Fruit fly (Drosophila melanogaster) whole organism, prepupa: ENCODE results near the gene Sfxn2.

ENCODE experiments used
- Blimp-1 ChIP-seq: fragments of 200-800 bp; sonication (Bioruptor generic); optimal IDR thresholded peaks from 3 replicates; lab custom pipeline; 2017; ENCODE audit warnings: missing biosample characterization, missing genetic modification characterization, mild to moderate bottlenecking, moderate library complexity, missing genetic modification reagents
- CG10631 ChIP-seq: fragments of 200-800 bp; sonication (Bioruptor generic); optimal IDR thresholded peaks from 2 replicates; lab custom pipeline; 2016; ENCODE audit warnings: missing biosample characterization, missing genetic modification characterization
- CG11902 ChIP-seq: fragments of 200-800 bp; sonication (Bioruptor generic); optimal IDR thresholded peaks from 3 replicates; lab custom pipeline; 2016; ENCODE audit warnings: missing biosample characterization, missing genetic modification characterization
- CG15336 ChIP-seq: fragments of 200-800 bp; sonication (Bioruptor generic); IDR thresholded peaks from 2 replicates; pipeline ENCODE4 v1.3.6; 2022; ENCODE audit warnings: missing biosample characterization, missing genetic modification characterization
- CG1621 ChIP-seq: fragments of 200-800 bp; sonication (Bioruptor generic); optimal IDR thresholded peaks from 3 replicates; lab custom pipeline; 2018; ENCODE audit warnings: missing biosample characterization, mild to moderate bottlenecking, missing genetic modification characterization
- CG16779 ChIP-seq: fragments of 200-800 bp; sonication (Bioruptor generic); optimal IDR thresholded peaks from 3 replicates; lab custom pipeline; 2017; ENCODE audit warnings: missing biosample characterization, mild to moderate bottlenecking, missing genetic modification characterization
- CG3032 ChIP-seq: fragments of 200-800 bp; optimal IDR thresholded peaks from 2 replicates; lab custom pipeline; 2019; ENCODE audit warnings: missing biosample characterization, mild to moderate bottlenecking, missing genetic modification characterization, moderate library complexity
- CG31627 ChIP-seq: fragments of 200-800 bp; sonication (Bioruptor generic); optimal IDR thresholded peaks from 3 replicates; lab custom pipeline; 2016; ENCODE audit warnings: missing biosample characterization, missing genetic modification characterization
- CG32006 ChIP-seq: fragments of 200-800 bp; sonication (Bioruptor generic); optimal IDR thresholded peaks from 3 replicates; lab custom pipeline; 2017; ENCODE audit warnings: missing biosample characterization, mild to moderate bottlenecking, missing genetic modification characterization
- CG6163 ChIP-seq: fragments of 200-800 bp; sonication (Bioruptor generic); IDR thresholded peaks from 3 replicates; pipeline ENCODE4 v1.3.6; 2022; ENCODE audit warnings: missing biosample characterization, missing genetic modification characterization
- CG6276 ChIP-seq: fragments of 200-800 bp; sonication (Bioruptor generic); optimal IDR thresholded peaks from 2 replicates; lab custom pipeline; 2017; ENCODE audit warnings: missing biosample characterization, mild to moderate bottlenecking, missing genetic modification characterization
- CG6792 ChIP-seq: fragments of 200-800 bp; sonication (Bioruptor generic); optimal IDR thresholded peaks from 3 replicates; lab custom pipeline; 2016; ENCODE audit warnings: missing biosample characterization, missing genetic modification characterization
- CG6808 ChIP-seq: fragments of 200-800 bp; sonication (Bioruptor generic); optimal IDR thresholded peaks from 3 replicates; lab custom pipeline; 2017; ENCODE audit warnings: missing biosample characterization, missing genetic modification characterization, mild to moderate bottlenecking, moderate library complexity, missing genetic modification reagents
- CG8632 ChIP-seq: fragments of 200-800 bp; sonication (Bioruptor generic); optimal IDR thresholded peaks from 3 replicates; lab custom pipeline; 2016; ENCODE audit warnings: missing biosample characterization, missing genetic modification characterization
- CG9139 ChIP-seq: fragments of 200-800 bp; sonication (Bioruptor generic); optimal IDR thresholded peaks from 3 replicates; lab custom pipeline; 2017; ENCODE audit warnings: missing biosample characterization, mild to moderate bottlenecking, missing genetic modification characterization
- Eip78C ChIP-seq: fragments of 200-800 bp; sonication (Bioruptor generic); peaks from one replicate; lab custom pipeline; 2016; ENCODE audit warnings: missing biosample characterization, missing genetic modification characterization
- Eip93F ChIP-seq: fragments of 200-800 bp; sonication (Bioruptor generic); optimal IDR thresholded peaks from 2 replicates; lab custom pipeline; 2016; ENCODE audit warnings: missing biosample characterization, mild to moderate bottlenecking, missing genetic modification characterization
- Hr38 ChIP-seq: sonication (Bioruptor generic); optimal IDR thresholded peaks from 2 replicates; lab custom pipeline; 2016; ENCODE audit warnings: missing biosample characterization, missing genetic modification characterization
- Hr4 ChIP-seq: fragments of 200-800 bp; sonication (Bioruptor generic); optimal IDR thresholded peaks from 3 replicates; lab custom pipeline; 2016; ENCODE audit warnings: missing biosample characterization, missing genetic modification characterization
- Lpt ChIP-seq: fragments of 200-800 bp; sonication (Bioruptor generic); optimal IDR thresholded peaks from 3 replicates; lab custom pipeline; 2016; ENCODE audit warnings: missing biosample characterization, missing genetic modification characterization
- Met ChIP-seq: fragments of 200-800 bp; sonication (Bioruptor generic); optimal IDR thresholded peaks from 3 replicates; lab custom pipeline; 2016; ENCODE audit warnings: missing biosample characterization, missing genetic modification characterization
- OdsH ChIP-seq: fragments of 200-800 bp; sonication (Bioruptor generic); optimal IDR thresholded peaks from 3 replicates; lab custom pipeline; 2016; ENCODE audit warnings: missing biosample characterization, missing genetic modification characterization
- Sox14 ChIP-seq: fragments of 200-800 bp; sonication (Bioruptor generic); optimal IDR thresholded peaks from 3 replicates; lab custom pipeline; 2016; ENCODE audit warnings: missing biosample characterization, missing genetic modification characterization
- Sox15 ChIP-seq: fragments of 200-800 bp; sonication (Bioruptor generic); optimal IDR thresholded peaks from 3 replicates; lab custom pipeline; 2016; ENCODE audit warnings: missing biosample characterization, missing genetic modification characterization
- achi ChIP-seq: fragments of 200-800 bp; sonication (Bioruptor generic); optimal IDR thresholded peaks from 3 replicates; lab custom pipeline; 2016; ENCODE audit warnings: missing biosample characterization, missing genetic modification characterization
- acj6 ChIP-seq: fragments of 200-800 bp; sonication (Bioruptor generic); optimal IDR thresholded peaks from 3 replicates; lab custom pipeline; 2016; ENCODE audit warnings: missing biosample characterization, missing genetic modification characterization
- cyc ChIP-seq: fragments of 200-800 bp; sonication (Bioruptor generic); optimal IDR thresholded peaks from 3 replicates; lab custom pipeline; 2016; ENCODE audit warnings: missing biosample characterization, missing genetic modification characterization
- dsx ChIP-seq: fragments of 200-800 bp; optimal IDR thresholded peaks from 3 replicates; lab custom pipeline; 2019; ENCODE audit warnings: missing biosample characterization, mild to moderate bottlenecking, missing genetic modification characterization, moderate library complexity; ENCODE audit not compliant: poor library complexity, severe bottlenecking
- eg ChIP-seq: fragments of 200-800 bp; sonication (Bioruptor generic); IDR thresholded peaks from 3 replicates; pipeline ENCODE4 v1.3.6; 2022; ENCODE audit warnings: missing biosample characterization, missing genetic modification characterization
- esn ChIP-seq: fragments of 200-800 bp; sonication (Bioruptor generic); optimal IDR thresholded peaks from 2 replicates; lab custom pipeline; 2016; ENCODE audit warnings: missing biosample characterization, mild to moderate bottlenecking, missing genetic modification characterization, moderate library complexity
- fd59A ChIP-seq: fragments of 200-800 bp; sonication (Bioruptor generic); optimal IDR thresholded peaks from 2 replicates; lab custom pipeline; 2017; ENCODE audit warnings: missing biosample characterization, mild to moderate bottlenecking, missing genetic modification characterization, missing genetic modification reagents
- lz ChIP-seq: fragments of 200-800 bp; sonication (Bioruptor generic); optimal IDR thresholded peaks from 3 replicates; lab custom pipeline; 2016; ENCODE audit warnings: missing biosample characterization, missing genetic modification characterization
- net ChIP-seq: fragments of 200-800 bp; sonication (Bioruptor generic); optimal IDR thresholded peaks from 3 replicates; lab custom pipeline; 2016; ENCODE audit warnings: missing biosample characterization, missing genetic modification characterization
- pdm3 ChIP-seq: fragments of 200-800 bp; sonication (Bioruptor generic); optimal IDR thresholded peaks from 3 replicates; lab custom pipeline; 2016; ENCODE audit warnings: missing biosample characterization, missing genetic modification characterization
- salr ChIP-seq, 2 experiments: fragments of 200-800 bp; sonication (Bioruptor generic); optimal IDR thresholded peaks; 3 replicates each; lab custom pipeline; 2016 to 2018; ENCODE audit warnings: missing biosample characterization in 2 of 2, missing genetic modification characterization in 2 of 2, mild to moderate bottlenecking in 1 of 2
- ss ChIP-seq, 2 experiments: fragments of 200-800 bp; sonication (Bioruptor generic); optimal IDR thresholded peaks; 2 replicates in 1 of 2; 3 replicates in 1 of 2; lab custom pipeline; 2017 to 2018; ENCODE audit warnings: mild to moderate bottlenecking in 2 of 2, missing biosample characterization in 2 of 2, missing genetic modification characterization in 2 of 2, moderate library complexity in 1 of 2
- svp ChIP-seq: fragments of 200-800 bp; sonication (Bioruptor generic); peaks from one replicate; lab custom pipeline; 2016; ENCODE audit warnings: missing biosample characterization, missing genetic modification characterization
- topi ChIP-seq: fragments of 200-800 bp; sonication (Bioruptor generic); optimal IDR thresholded peaks from 3 replicates; lab custom pipeline; 2016; ENCODE audit warnings: missing biosample characterization, missing genetic modification characterization

Gene Sfxn2

DNA sequence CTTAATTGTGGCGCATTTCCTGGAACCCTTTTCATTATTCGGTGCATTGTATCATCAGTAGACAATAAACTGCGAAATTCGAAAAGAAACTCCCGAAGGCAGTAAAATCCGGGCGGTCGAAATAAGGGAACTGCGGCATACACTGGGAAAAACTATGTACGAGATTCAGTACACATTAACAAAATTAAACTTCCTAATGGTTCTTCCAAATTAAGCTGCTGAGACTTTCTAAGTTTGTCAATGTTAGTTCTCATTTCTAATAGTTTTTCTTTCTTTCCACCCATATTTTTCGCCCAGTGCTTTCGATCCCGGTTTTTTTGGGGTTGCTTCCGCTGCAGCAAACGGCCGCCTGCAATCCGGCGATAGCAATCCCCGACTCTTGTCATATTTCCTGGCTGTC is 38.2 kb upstream of the Sfxn2 start (continued):
- TF ChIP-seq CG8632 (peak; percentile 49), acj6 (peak; percentile 55), net (peak; percentile 8), CG16779 (tag; lab: Kevin White, UChicago) (no peak), Sox15 (GFP tag; lab: Kevin White, UChicago) (peak; percentile 26), topi (GFP tag; lab: Kevin White, UChicago) (peak; percentile 72), Sox14 (GFP tag; lab: Kevin White, UChicago) (peak; percentile 46), ss (GFP tag; optimal IDR thresholded peaks at IDR 0.05; lab: Kevin White, UChicago) (peak in 1 of 2 experiments; percentile 33), lz (GFP tag; lab: Kevin White, UChicago) (peak; percentile 46), CG6792 (GFP tag; lab: Kevin White, UChicago) (peak; percentile 37), eg (peak; percentile 43; the same call in 1 of the 3 replicates), Eip93F (GFP tag; lab: Kevin White, UChicago) (no peak), CG9139 (GFP tag; lab: Kevin White, UChicago) (no peak), esn (peak; percentile 71), CG3032 (tag; lab: Kevin White, UChicago) (peak; percentile 43), cyc (GFP tag; lab: Kevin White, UChicago) (peak; percentile 77), CG6808 (GFP tag; lab: Kevin White, UChicago) (peak; percentile 48), OdsH (GFP tag; lab: Kevin White, UChicago) (peak; percentile 62), CG15336 (GFP tag; lab: Robert Waterston, UW) (0 out of 2 replicates have a peak, but pooled peaks have one; percentile 20), CG11902 (GFP tag; lab: Kevin White, UChicago) (no peak), Blimp-1 (GFP tag; lab: Kevin White, UChicago) (peak; percentile 29), CG1621 (tag; lab: Kevin White, UChicago) (peak; percentile 7), achi (peak; percentile 49), Eip78C (GFP tag; lab: Kevin White, UChicago) (peak; percentile 88), Lpt (GFP tag; lab: Kevin White, UChicago) (no peak), CG6276 (GFP tag; lab: Kevin White, UChicago) (no peak), Met (GFP tag; lab: Kevin White, UChicago) (peak; percentile 73), Hr38 (no peak), dsx (GFP tag; lab: Kevin White, UChicago) (no peak), pdm3 (GFP tag; lab: Kevin White, UChicago) (peak; percentile 8), fd59A (no peak), CG6163 (peak; percentile 79), salr (GFP tag; optimal IDR thresholded peaks at IDR 0.05; lab: Kevin White, UChicago) (no peak), CG32006 (peak; percentile 50)

dm6 chr3L:19027172-19027571 is 35.8 kb upstream of the Sfxn2 start:
- TF ChIP-seq ss (GFP tag; optimal IDR thresholded peaks at IDR 0.05; lab: Kevin White, UChicago) (no peak), Eip78C (GFP tag; lab: Kevin White, UChicago) (peak; percentile 71), CG32006 (peak; percentile 12), Hr4 (GFP tag; lab: Kevin White, UChicago) (peak; percentile 17), CG10631 (GFP tag; lab: Kevin White, UChicago) (no peak), CG3032 (tag; lab: Kevin White, UChicago) (no peak), OdsH (GFP tag; lab: Kevin White, UChicago) (peak; percentile 13), svp (GFP tag; lab: Kevin White, UChicago) (peak; percentile 54), CG31627 (no peak)

DNA sequence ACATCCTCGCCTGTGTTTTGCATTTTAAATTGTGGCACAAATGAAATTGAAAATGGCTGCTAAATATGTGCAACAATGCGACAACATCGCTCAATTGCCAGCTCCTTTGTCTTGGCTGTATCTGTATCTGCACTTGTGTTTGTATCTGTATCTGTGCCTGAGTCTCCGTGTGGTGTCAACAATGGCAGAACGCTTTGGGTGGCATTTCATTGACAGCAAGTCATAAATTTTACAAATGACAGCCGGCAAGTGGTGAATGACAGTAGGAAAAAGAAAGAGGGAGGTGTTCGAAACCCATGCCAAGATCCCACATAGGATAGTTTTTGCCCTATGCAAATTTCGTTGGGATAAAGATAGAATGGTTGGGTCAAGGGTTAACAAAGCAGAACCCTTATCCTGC is 31.1 kb upstream of the Sfxn2 start:
- peak; percentile 16 for TF ChIP-seq Sox14 (GFP tag; lab: Kevin White, UChicago)
- TF ChIP-seq Met (GFP tag; lab: Kevin White, UChicago), result no peak
